Worm (Caenorhabditis elegans) whole organism, L2 larva: ENCODE data around the gene ZK1321.1.

ENCODE experiments used
- F13H6.1 ChIP-seq: sonication (generic microtip); optimal IDR thresholded peaks from 2 replicates; lab custom pipeline; 2016; ENCODE audit warnings: missing genetic modification characterization, missing compliant biosample characterization
- R02D3.7 ChIP-seq: fragments of 150-350 bp; optimal IDR thresholded peaks from 2 replicates; lab custom pipeline; 2014; ENCODE audit warnings: missing biosample characterization, missing genetic modification characterization
- Y55F3AM.14 ChIP-seq: fragments of 200-800 bp; sonication (Bioruptor generic); optimal IDR thresholded peaks from 2 replicates; lab custom pipeline; 2018; ENCODE audit warnings: mild to moderate bottlenecking, missing genetic modification characterization, missing compliant biosample characterization
- ZK546.5 ChIP-seq: sonication (generic microtip); optimal IDR thresholded peaks from 2 replicates; lab custom pipeline; 2017; ENCODE audit warnings: missing biosample characterization, missing genetic modification characterization
- alr-1 ChIP-seq: fragments of 150-350 bp; optimal IDR thresholded peaks from 2 replicates; lab custom pipeline; 2014; ENCODE audit warnings: missing biosample characterization, missing genetic modification characterization
- aly-2 ChIP-seq: fragments of 150-350 bp; optimal IDR thresholded peaks from 2 replicates; lab custom pipeline; 2014; ENCODE audit warnings: missing biosample characterization, missing genetic modification characterization
- blmp-1 ChIP-seq: sonication (generic microtip); optimal IDR thresholded peaks from 2 replicates; lab custom pipeline; 2017; ENCODE audit warnings: missing genetic modification characterization, mild to moderate bottlenecking, missing compliant biosample characterization, antibody characterized with exemption, moderate library complexity; ENCODE audit not compliant: insufficient read depth
- crh-2 ChIP-seq: sonication (generic microtip); optimal IDR thresholded peaks from 2 replicates; lab custom pipeline; 2017; ENCODE audit warnings: missing biosample characterization, missing genetic modification characterization
- egl-27 ChIP-seq: sonication (generic microtip); optimal IDR thresholded peaks from 3 replicates; lab custom pipeline; 2017; ENCODE audit warnings: missing biosample characterization, missing genetic modification reagents, missing genetic modification characterization
- elt-1 ChIP-seq: fragments of 150-350 bp; optimal IDR thresholded peaks from 2 replicates; lab custom pipeline; 2014; ENCODE audit warnings: missing biosample characterization, missing genetic modification characterization
- fos-1 ChIP-seq: fragments of 150-350 bp; optimal IDR thresholded peaks from 2 replicates; lab custom pipeline; 2014; ENCODE audit warnings: missing biosample characterization, missing genetic modification characterization
- gmeb-1 ChIP-seq: fragments of 150-350 bp; optimal IDR thresholded peaks from 2 replicates; lab custom pipeline; 2014; ENCODE audit warnings: missing biosample characterization, missing genetic modification characterization
- lin-13 ChIP-seq: fragments of 150-350 bp; optimal IDR thresholded peaks from 2 replicates; lab custom pipeline; 2014; ENCODE audit warnings: missing biosample characterization, missing genetic modification reagents, missing genetic modification characterization
- lin-39 ChIP-seq: fragments of 150-350 bp; optimal IDR thresholded peaks from 2 replicates; lab custom pipeline; 2014; ENCODE audit warnings: missing biosample characterization, missing genetic modification reagents, missing genetic modification characterization
- mab-5 ChIP-seq: fragments of 150-350 bp; optimal IDR thresholded peaks from 2 replicates; lab custom pipeline; 2014; ENCODE audit warnings: missing biosample characterization, missing genetic modification characterization
- mbf-1 ChIP-seq: sonication (generic microtip); optimal IDR thresholded peaks from 2 replicates; lab custom pipeline; 2017; ENCODE audit warnings: missing biosample characterization, missing genetic modification characterization
- mdl-1 ChIP-seq, 2 experiments: fragments of 150-350 bp in 1 of 2; sonication (generic microtip) in 1 of 2; optimal IDR thresholded peaks; 2 replicates each; lab custom pipeline; 2017; ENCODE audit warnings: missing biosample characterization in 2 of 2, missing genetic modification characterization in 2 of 2
- nhr-10 ChIP-seq: sonication (generic microtip); optimal IDR thresholded peaks from 2 replicates; lab custom pipeline; 2017; ENCODE audit warnings: missing biosample characterization, missing genetic modification characterization
- nhr-11 ChIP-seq: fragments of 150-350 bp; optimal IDR thresholded peaks from 2 replicates; lab custom pipeline; 2014; ENCODE audit warnings: missing biosample characterization, missing genetic modification characterization
- nhr-12 ChIP-seq: fragments of 150-350 bp; optimal IDR thresholded peaks from 2 replicates; lab custom pipeline; 2014; ENCODE audit warnings: missing biosample characterization, missing genetic modification characterization
- nhr-129 ChIP-seq: fragments of 150-350 bp; optimal IDR thresholded peaks from 2 replicates; lab custom pipeline; 2014; ENCODE audit warnings: missing biosample characterization, missing genetic modification characterization
- nhr-21 ChIP-seq: fragments of 150-350 bp; optimal IDR thresholded peaks from 2 replicates; lab custom pipeline; 2014; ENCODE audit warnings: missing biosample characterization, missing genetic modification characterization
- nhr-237 ChIP-seq: fragments of 150-350 bp; optimal IDR thresholded peaks from 2 replicates; lab custom pipeline; 2014; ENCODE audit warnings: missing biosample characterization, missing genetic modification characterization
- nhr-6 ChIP-seq: fragments of 150-350 bp; optimal IDR thresholded peaks from 2 replicates; lab custom pipeline; 2014; ENCODE audit warnings: missing biosample characterization, missing genetic modification characterization
- nhr-77 ChIP-seq: fragments of 150-350 bp; optimal IDR thresholded peaks from 2 replicates; lab custom pipeline; 2014; ENCODE audit warnings: missing biosample characterization, missing genetic modification characterization
- peb-1 ChIP-seq: fragments of 150-350 bp; optimal IDR thresholded peaks from 2 replicates; lab custom pipeline; 2014; ENCODE audit warnings: missing biosample characterization, missing genetic modification characterization
- skn-1 ChIP-seq: sonication (generic microtip); optimal IDR thresholded peaks from 2 replicates; lab custom pipeline; 2017; ENCODE audit warnings: missing biosample characterization, missing genetic modification characterization
- sma-3 ChIP-seq: sonication (generic microtip); optimal IDR thresholded peaks from 2 replicates; lab custom pipeline; 2016; ENCODE audit warnings: missing genetic modification reagents, missing genetic modification characterization, missing compliant biosample characterization
- sma-9 ChIP-seq, 2 experiments: fragments of 150-350 bp in 1 of 2; sonication (generic microtip) in 1 of 2; optimal IDR thresholded peaks; 2 replicates each; lab custom pipeline; 2014 to 2016; ENCODE audit warnings: missing genetic modification characterization in 2 of 2, mild to moderate bottlenecking in 1 of 2, missing biosample characterization in 1 of 2, missing compliant biosample characterization in 1 of 2, missing genetic modification reagents in 1 of 2, moderate library complexity in 1 of 2
- snpc-4 ChIP-seq: fragments of 150-350 bp; optimal IDR thresholded peaks from 2 replicates; lab custom pipeline; 2014; ENCODE audit warnings: missing biosample characterization, missing genetic modification characterization
- unc-39 ChIP-seq: fragments of 150-350 bp; optimal IDR thresholded peaks from 2 replicates; lab custom pipeline; 2014; ENCODE audit warnings: missing biosample characterization, missing genetic modification characterization
- unc-55 ChIP-seq: fragments of 150-350 bp; sonication (generic microtip); optimal IDR thresholded peaks from 3 replicates; lab custom pipeline; 2014; ENCODE audit warnings: missing biosample characterization, missing genetic modification reagents, missing genetic modification characterization
- unc-62 ChIP-seq: fragments of 150-350 bp; optimal IDR thresholded peaks from 2 replicates; lab custom pipeline; 2014; ENCODE audit warnings: missing biosample characterization, missing genetic modification reagents, missing genetic modification characterization
- zag-1 ChIP-seq: fragments of 150-350 bp; optimal IDR thresholded peaks from 2 replicates; lab custom pipeline; 2014; ENCODE audit warnings: missing biosample characterization, missing genetic modification characterization
- ztf-1 ChIP-seq: fragments of 200-800 bp; sonication (Bioruptor generic); conservative IDR thresholded peaks from 2 replicates; pipeline ENCODE4 v1.3.6; 2022; ENCODE audit warnings: missing genetic modification characterization, missing compliant biosample characterization
- ztf-11 ChIP-seq: sonication (generic microtip); optimal IDR thresholded peaks from 2 replicates; lab custom pipeline; 2017; ENCODE audit warnings: missing biosample characterization, missing genetic modification characterization
- ztf-4 ChIP-seq: fragments of 150-350 bp; optimal IDR thresholded peaks from 2 replicates; lab custom pipeline; 2014; ENCODE audit warnings: missing biosample characterization, missing genetic modification characterization

The ZK1321.1 gene

DNA sequence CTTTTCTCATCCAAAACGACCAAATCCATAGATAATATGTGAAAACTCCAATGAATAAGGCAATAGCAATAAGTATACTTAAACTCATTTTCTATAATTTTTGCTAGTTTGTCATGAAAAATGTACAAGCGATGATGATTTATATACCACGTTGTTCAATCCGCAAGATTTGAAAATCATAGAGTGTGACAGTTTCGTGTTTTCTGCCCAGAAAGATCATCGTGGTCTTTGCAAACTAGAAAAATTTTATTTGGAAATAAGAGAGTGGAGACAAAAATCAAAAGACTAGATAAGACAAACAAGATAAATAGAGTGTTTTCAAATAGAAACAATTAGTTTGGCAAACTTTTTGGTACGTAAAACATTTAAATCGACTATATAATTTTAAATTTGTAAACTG lies 39.4 kb downstream of the ZK1321.1 start, which contains the start of gene cyp-13A3:
TSS of gene cyp-13A3 (minus strand) at position 101 of the 400 bp plus-strand sequence.
- TF ChIP-seq nhr-129 (tag; lab: Kevin White, UChicago) = no peak
- TF ChIP-seq nhr-237 (tag; lab: Kevin White, UChicago) = no peak
- no peak for TF ChIP-seq mbf-1 (tag; lab: Kevin White, UChicago)
- TF ChIP-seq mab-5 (tag; lab: Kevin White, UChicago) = no peak
- no peak for TF ChIP-seq crh-2
- no peak for TF ChIP-seq unc-55 (GFP tag; lab: Kevin White, UChicago)
- TF ChIP-seq lin-13 (GFP tag; lab: Kevin White, UChicago) = no peak
- TF ChIP-seq nhr-10 = no peak
- TF ChIP-seq lin-39 (tag; lab: Kevin White, UChicago) = no peak
- no peak for TF ChIP-seq aly-2 (tag; lab: Kevin White, UChicago)
- no peak for TF ChIP-seq sma-3 (GFP tag; lab: Kevin White, UChicago)
- no peak for TF ChIP-seq gmeb-1 (tag; lab: Kevin White, UChicago)

- TF ChIP-seq unc-62 (GFP tag; lab: Kevin White, UChicago) (no peak), F13H6.1 (tag; lab: Kevin White, UChicago) (no peak), fos-1 (tag; lab: Kevin White, UChicago) (peak; percentile 10), ztf-1 (GFP tag; lab: Robert Waterston, UW) (no peak), sma-3 (GFP tag; lab: Kevin White, UChicago) (no peak), elt-1 (tag; lab: Kevin White, UChicago) (no peak), zag-1 (no peak), egl-27 (tag; lab: Kevin White, UChicago) (no peak), nhr-129 (tag; lab: Kevin White, UChicago) (no peak), R02D3.7 (tag; lab: Kevin White, UChicago) (no peak), nhr-12 (no peak), ztf-11 (no peak), sma-9 (GFP tag; optimal IDR thresholded peaks at IDR 0.05; lab: Kevin White, UChicago) (peak; percentile 15), sma-9 (tag; optimal IDR thresholded peaks at IDR 0.05; lab: Kevin White, UChicago) (no peak), skn-1 (no peak), nhr-11 (tag; lab: Kevin White, UChicago) (no peak), ztf-4 (no peak), blmp-1 (tag; lab: Kevin White, UChicago) (no peak)
- TF ChIP-seq, all 48 proteins: peak for 2
These were observed 43.8 kb downstream of the ZK1321.1 start, which contains the start of gene cyp-13A4 for ce11 chrII:9797664-9798063. TSS of gene cyp-13A4 (minus strand) at chrII:9797740.

ce11 chrII:9800251-9800650 lies 46.4 kb downstream of the ZK1321.1 start, which contains the start of gene cyp-13A5:
TSS of gene cyp-13A5 (minus strand) at chrII:9800362.
- TF ChIP-seq snpc-4 (tag; lab: Kevin White, UChicago) (no peak), mab-5 (tag; lab: Kevin White, UChicago) (no peak), gmeb-1 (tag; lab: Kevin White, UChicago) (no peak), lin-13 (GFP tag; lab: Kevin White, UChicago) (no peak), crh-2 (no peak), nhr-12 (no peak), sma-9 (GFP tag; optimal IDR thresholded peaks at IDR 0.05; lab: Kevin White, UChicago) (peak; percentile 68), sma-9 (tag; optimal IDR thresholded peaks at IDR 0.05; lab: Kevin White, UChicago) (no peak), unc-62 (GFP tag; lab: Kevin White, UChicago) (no peak), sma-3 (GFP tag; lab: Kevin White, UChicago) (peak; percentile 68), ZK546.5 (no peak), nhr-6 (tag; lab: Kevin White, UChicago) (no peak), unc-55 (GFP tag; lab: Kevin White, UChicago) (no peak), peb-1 (tag; lab: Kevin White, UChicago) (no peak), nhr-11 (tag; lab: Kevin White, UChicago) (no peak), mdl-1 (tag; optimal IDR thresholded peaks at IDR 0.05; lab: Kevin White, UChicago) (no peak), fos-1 (tag; lab: Kevin White, UChicago) (peak; percentile 92), nhr-129 (tag; lab: Kevin White, UChicago) (peak; percentile 53), nhr-21 (tag; lab: Kevin White, UChicago) (no peak), unc-39 (tag; lab: Kevin White, UChicago) (no peak)

ce11 chrII:9802642-9803041 lies 48.8 kb downstream of the ZK1321.1 start, which contains the start of gene cyp-13A6:
TSS of gene cyp-13A6 (minus strand) at chrII:9802821.
- TF ChIP-seq alr-1 (no peak), nhr-11 (tag; lab: Kevin White, UChicago) (no peak), aly-2 (tag; lab: Kevin White, UChicago) (no peak), nhr-77 (tag; lab: Kevin White, UChicago) (no peak), elt-1 (tag; lab: Kevin White, UChicago) (no peak), nhr-21 (tag; lab: Kevin White, UChicago) (no peak), Y55F3AM.14 (GFP tag; lab: Kevin White, UChicago) (no peak), fos-1 (tag; lab: Kevin White, UChicago) (peak; percentile 62)
- TF ChIP-seq, all 48 proteins: peak for 1
